Worm (Caenorhabditis elegans): ENCODE measurements around the gene mob-3.

mob-3 gene

DNA sequence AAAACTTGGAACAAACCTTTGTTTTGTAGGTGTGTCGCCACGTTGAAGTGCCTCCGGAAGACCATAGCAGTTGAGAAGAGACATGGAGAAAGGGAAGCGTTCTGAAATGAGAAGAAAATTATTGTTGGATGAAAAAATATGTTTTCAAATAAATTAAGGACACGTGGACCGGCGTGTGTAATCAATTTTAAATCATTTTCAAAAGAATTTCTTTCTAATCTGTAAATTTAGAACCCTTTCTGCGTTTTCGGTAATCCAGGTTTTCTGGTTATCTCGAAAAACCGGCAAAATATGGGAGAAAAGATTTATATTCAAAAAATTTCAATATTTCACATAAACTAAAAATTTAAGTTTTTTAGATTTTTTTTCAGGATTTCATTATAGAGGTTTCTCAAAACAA lies at the start of gene mob-3:
Gene mob-3, minus strand, starts transcription at position 101 of the 400 bp plus-strand sequence.
- no peak for TF ChIP-seq C34B4.2 (tag; optimal IDR thresholded peaks at IDR 0.05)
- no peak for TF ChIP-seq nhr-19 (GFP tag; conservative IDR thresholded peaks at IDR 0.05)
- no peak for TF ChIP-seq lin-35 (GFP tag; optimal IDR thresholded peaks at IDR 0.05)
- no peak for TF ChIP-seq jun-1 (tag; optimal IDR thresholded peaks at IDR 0.05)
- TF ChIP-seq nhr-237 (tag; optimal IDR thresholded peaks at IDR 0.05) = no peak
- no peak for TF ChIP-seq ets-5 (GFP tag; IDR thresholded peaks at IDR 0.05)
- TF ChIP-seq lin-14 (GFP tag; optimal IDR thresholded peaks at IDR 0.05) = no peak

DNA sequence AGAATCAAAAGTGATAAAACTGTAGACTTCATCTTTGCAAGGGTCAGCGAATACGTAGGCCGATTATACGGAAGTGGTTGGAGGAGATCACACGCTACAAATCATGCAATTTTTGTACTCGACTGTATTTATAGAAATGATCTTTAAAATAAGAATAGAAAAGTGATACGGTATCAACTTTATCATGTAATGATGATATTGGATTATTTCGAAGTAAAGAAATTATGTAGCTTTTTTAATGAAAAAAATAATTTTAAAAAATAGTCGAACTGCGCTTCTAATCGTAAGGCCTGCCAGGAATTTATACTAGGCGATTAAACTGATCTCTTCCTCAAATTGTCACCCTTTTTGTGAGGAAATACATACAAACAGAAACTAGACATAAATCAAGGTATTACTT lies 45.1 kb upstream of the mob-3 start, which contains the start of gene B0496.11:
Gene B0496.11, minus strand, starts transcription at position 101 of the 400 bp plus-strand sequence.
- TF ChIP-seq sup-37 (GFP tag; optimal IDR thresholded peaks at IDR 0.05) = no peak
- no peak for TF ChIP-seq lir-3 (tag; optimal IDR thresholded peaks at IDR 0.05; ENCODE audit: poor library complexity)
- no peak for TF ChIP-seq lin-15B (tag; optimal IDR thresholded peaks at IDR 0.05)
- no peak for TF ChIP-seq rnt-1 (tag; optimal IDR thresholded peaks at IDR 0.05)
- TF ChIP-seq ets-5 (GFP tag; IDR thresholded peaks at IDR 0.05) = no peak
- no peak for TF ChIP-seq hlh-17 (GFP tag; optimal IDR thresholded peaks at IDR 0.05; ENCODE audit: borderline replicate concordance)
- no peak for TF ChIP-seq tlp-1 (tag; optimal IDR thresholded peaks at IDR 0.05)
- TF ChIP-seq vab-15 (tag; optimal IDR thresholded peaks at IDR 0.05) = no peak
- no peak for TF ChIP-seq fkh-4 (tag; optimal IDR thresholded peaks at IDR 0.05; ENCODE audit: borderline replicate concordance)
- TF ChIP-seq elt-2 (tag; optimal IDR thresholded peaks at IDR 0.05) = no peak
- TF ChIP-seq Y116A8C.19 (tag; optimal IDR thresholded peaks at IDR 0.05; ENCODE audit: borderline replicate concordance) = no peak
- TF ChIP-seq fkh-10 (GFP tag; optimal IDR thresholded peaks at IDR 0.05) = no peak

DNA sequence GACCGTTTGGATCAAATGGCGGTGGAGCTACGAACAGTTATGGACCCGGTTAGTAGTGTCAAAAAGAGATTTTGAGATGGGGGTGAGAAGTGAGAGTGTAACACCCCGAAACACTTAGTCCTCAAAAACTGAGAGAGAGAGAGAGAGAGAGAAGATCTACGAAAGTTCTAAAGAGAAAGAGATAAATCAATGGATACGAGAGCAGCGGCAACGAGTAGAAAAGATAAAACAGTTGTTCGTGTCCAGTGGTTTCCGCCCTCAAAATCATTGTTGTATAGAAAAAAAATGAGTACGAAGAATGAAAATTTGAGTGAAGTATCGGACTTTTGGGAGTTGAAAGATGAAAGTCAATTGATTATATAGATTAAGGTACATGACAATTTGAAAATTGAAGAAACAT lies 40.3 kb upstream of the mob-3 start:
- TF ChIP-seq sup-37 (GFP tag; optimal IDR thresholded peaks at IDR 0.05) (no peak), mab-9 (GFP tag; IDR thresholded peaks at IDR 0.05) (no peak), nhr-28 (tag; optimal IDR thresholded peaks at IDR 0.05) (no peak), egl-27 (tag; optimal IDR thresholded peaks at IDR 0.05) (no peak), fkh-8 (tag; optimal IDR thresholded peaks at IDR 0.05) (no peak), nhr-85 (tag) (no peak), ztf-4 (tag; optimal IDR thresholded peaks at IDR 0.05) (no peak), efl-3 (GFP tag; optimal IDR thresholded peaks at IDR 0.05) (no peak), mep-1 (tag; optimal IDR thresholded peaks at IDR 0.05) (no peak), unc-62 (GFP tag; optimal IDR thresholded peaks at IDR 0.05) (no peak), nhr-47 (tag; optimal IDR thresholded peaks at IDR 0.05) (no peak), egl-13 (tag; optimal IDR thresholded peaks at IDR 0.05) (no peak), rnt-1 (tag; optimal IDR thresholded peaks at IDR 0.05) (peak; percentile 82), zip-4 (GFP tag; optimal IDR thresholded peaks at IDR 0.05) (no peak), nhr-20 (tag; optimal IDR thresholded peaks at IDR 0.05) (no peak), lin-35 (GFP tag; optimal IDR thresholded peaks at IDR 0.05) (no peak), mef-2 (tag; optimal IDR thresholded peaks at IDR 0.05) (no peak), snu-23 (GFP tag; optimal IDR thresholded peaks at IDR 0.05) (no peak), lin-39 (tag; optimal IDR thresholded peaks at IDR 0.05) (peak; percentile 44), ama-1 (optimal IDR thresholded peaks at IDR 0.05) (no peak), lin-14 (GFP tag; optimal IDR thresholded peaks at IDR 0.05) (peak; percentile 78), irx-1 (tag; optimal IDR thresholded peaks at IDR 0.05) (no peak), mdl-1 (tag; optimal IDR thresholded peaks at IDR 0.05) (no peak), aha-1 (tag; optimal IDR thresholded peaks at IDR 0.05) (no peak), pag-3 (tag; optimal IDR thresholded peaks at IDR 0.05; ENCODE audit: borderline replicate concordance, insufficient read depth) (no peak), unc-130 (tag; optimal IDR thresholded peaks at IDR 0.05) (peak; percentile 37), lsy-2 (tag; optimal IDR thresholded peaks at IDR 0.05) (peak in 1 of 2 experiments; percentile 39), C16A3.4 (tag; optimal IDR thresholded peaks at IDR 0.05) (no peak), hlh-17 (GFP tag; optimal IDR thresholded peaks at IDR 0.05; ENCODE audit: borderline replicate concordance) (no peak), nhr-77 (tag; optimal IDR thresholded peaks at IDR 0.05) (no peak), pax-3 (tag; optimal IDR thresholded peaks at IDR 0.05) (no peak), nhr-71 (tag; optimal IDR thresholded peaks at IDR 0.05) (peak; percentile 54), aly-2 (tag; optimal IDR thresholded peaks at IDR 0.05) (no peak), nhr-237 (tag; optimal IDR thresholded peaks at IDR 0.05) (no peak), sox-4 (tag; optimal IDR thresholded peaks at IDR 0.05) (no peak), snpc-4 (tag; optimal IDR thresholded peaks at IDR 0.05) (no peak), nhr-19 (GFP tag; conservative IDR thresholded peaks at IDR 0.05) (peak; percentile 17; the same call in 1 of the 2 replicates)
